Worm (Caenorhabditis elegans): Measurements from ENCODE around the gene ZK1251.3.

DNA sequence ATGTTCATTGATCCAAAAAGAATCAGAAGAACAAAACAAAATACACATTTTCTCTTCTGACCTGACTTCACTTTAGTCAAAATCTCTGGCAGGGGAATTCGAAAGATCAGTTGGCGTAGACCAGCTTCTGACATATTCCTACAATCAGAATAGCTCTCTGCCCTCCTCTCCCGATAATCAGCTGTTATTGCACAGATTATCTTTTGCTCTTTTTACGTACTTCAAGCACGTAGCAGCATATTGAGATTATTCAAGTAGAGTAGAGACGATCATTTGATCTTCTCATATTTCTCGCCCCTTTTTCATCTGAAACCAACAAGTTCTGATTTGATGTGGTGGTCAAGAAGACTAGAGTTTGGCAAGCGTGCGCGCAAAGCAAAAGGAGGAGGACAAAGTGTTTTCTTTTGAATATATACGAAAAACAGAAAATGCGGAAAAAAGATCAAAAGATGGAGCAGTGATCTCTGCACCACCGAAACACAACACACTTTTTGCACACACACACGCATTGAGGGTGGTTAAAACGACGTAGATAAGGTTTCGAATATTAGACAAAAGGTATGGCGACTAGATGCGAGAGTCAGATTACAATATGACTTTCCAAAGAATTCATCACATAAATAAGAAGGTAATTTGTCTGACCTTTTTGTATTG is 9.6 kb upstream of the ZK1251.3 start:
- TF ChIP-seq med-1 (GFP tag; optimal IDR thresholded peaks at IDR 0.05; ENCODE audit: insufficient read depth) (no peak), ztf-23 (GFP tag; IDR thresholded peaks at IDR 0.05) (no peak), flt-1 (GFP tag; IDR thresholded peaks at IDR 0.05) (no peak), T22C8.4 (GFP tag; IDR thresholded peaks at IDR 0.05) (no peak), ztf-29 (GFP tag; IDR thresholded peaks at IDR 0.05) (no peak), cog-1 (tag; optimal IDR thresholded peaks at IDR 0.05) (no peak), klf-2 (GFP tag; conservative IDR thresholded peaks at IDR 0.05) (no peak), ref-1 (GFP tag; conservative IDR thresholded peaks at IDR 0.05) (no peak)

Measured in whole organism, midembryonic.